Fruit fly (Drosophila melanogaster): ENCODE data around the gene MtnF.

- no peak for TF ChIP-seq jim (GFP tag; optimal IDR thresholded peaks at IDR 0.05)
- TF ChIP-seq psq (GFP tag; optimal IDR thresholded peaks at IDR 0.05): no peak
- TF ChIP-seq br (GFP tag; optimal IDR thresholded peaks at IDR 0.05): no peak
- no peak for TF ChIP-seq Abd-B (GFP tag; optimal IDR thresholded peaks at IDR 0.05)
- TF ChIP-seq lola (GFP tag; optimal IDR thresholded peaks at IDR 0.05): no peak
- TF ChIP-seq Myc (optimal IDR thresholded peaks at IDR 0.05): no peak
- no peak for TF ChIP-seq pan (optimal IDR thresholded peaks at IDR 0.05)
- TF ChIP-seq Jra (GFP tag; optimal IDR thresholded peaks at IDR 0.05): no peak
- no peak for TF ChIP-seq Hr78 (GFP tag; optimal IDR thresholded peaks at IDR 0.05)
- TF ChIP-seq sage (GFP tag; optimal IDR thresholded peaks at IDR 0.05): no peak
- no peak for TF ChIP-seq tai (GFP tag; optimal IDR thresholded peaks at IDR 0.05)
- TF ChIP-seq CG9705 (GFP tag; optimal IDR thresholded peaks at IDR 0.05): no peak
Observed at dm6 chr3R:24588829-24589638, 45.9 kb downstream of the MtnF start.

All from whole organism, wandering third instar larva.